Fruit fly (Drosophila melanogaster) S2 (cell line): ENCODE measurements around the gene Nost.

ENCODE experiments used
- CG8478 ChIP-seq: fragments of >200 bp; optimal IDR thresholded peaks from 2 replicates; lab custom pipeline; 2018
- CTCF ChIP-seq, 2 experiments: fragments of >200 bp; optimal IDR thresholded peaks; 2 replicates each; lab custom pipeline; 2018

DNA sequence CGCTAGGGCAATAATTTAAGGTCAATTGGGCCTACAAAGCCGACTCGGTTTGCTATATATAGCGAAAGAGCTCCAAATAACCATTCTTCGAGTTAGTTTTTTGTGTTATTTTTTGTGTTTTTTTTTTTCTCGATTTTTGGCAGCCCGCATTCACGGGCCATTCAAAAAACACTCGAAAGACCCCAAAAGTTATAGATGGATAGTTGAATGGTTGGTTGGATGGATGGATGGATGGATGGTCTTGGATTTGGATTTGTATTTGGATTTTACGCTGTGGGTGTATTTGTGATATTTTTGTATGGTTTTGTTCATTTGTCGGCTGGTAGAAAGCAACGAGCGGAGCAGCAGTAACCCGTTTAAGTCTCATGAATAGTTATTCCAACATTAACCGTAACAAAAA is 34.0 kb downstream of the Nost start:
- TF ChIP-seq CG8478 (lab: Kevin White, UChicago) (no peak), CTCF (optimal IDR thresholded peaks at IDR 0.05; lab: Kevin White, UChicago) (no peak)
